Worm (Caenorhabditis elegans): ENCODE data around the gene disl-2.

DNA sequence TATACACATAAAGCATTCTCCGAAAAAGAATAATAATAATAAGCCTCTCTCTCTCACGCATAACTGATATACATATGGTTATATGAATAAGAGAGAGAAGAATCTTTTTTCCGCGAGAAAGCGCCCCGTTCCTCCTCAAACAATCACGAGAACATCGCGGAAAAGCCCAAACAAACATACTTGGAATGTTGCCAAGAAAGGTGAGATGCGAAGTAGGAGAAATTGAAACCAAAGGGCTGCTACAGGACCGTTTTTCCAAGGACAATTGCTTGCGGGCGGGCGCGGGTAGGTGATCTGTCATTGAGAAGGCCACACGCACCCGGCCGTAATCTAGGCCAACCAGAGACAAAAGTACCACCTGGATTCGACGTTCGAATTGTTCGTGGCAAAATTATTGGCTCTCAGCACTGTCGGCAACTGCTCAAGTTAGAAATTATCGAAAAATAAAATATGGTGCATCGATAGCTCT is 19.3 kb upstream of the disl-2 start, which contains the start of gene dnj-24:
- TF ChIP-seq ama-1 (optimal IDR thresholded peaks at IDR 0.05) (no peak), tbx-11 (GFP tag; IDR thresholded peaks at IDR 0.05) (no peak), F13C5.2 (tag; optimal IDR thresholded peaks at IDR 0.05) (no peak), flt-1 (GFP tag; IDR thresholded peaks at IDR 0.05) (no peak)
